Worm (Caenorhabditis elegans): ENCODE measurements around the gene clec-22.
A peak's percentile ranks its signal among the peaks of the same experiment; 100 is the strongest.

clec-22 gene

ce11 chrV:16836100-16836499, 22.1 kb upstream of the clec-22 start:
- no peak for TF ChIP-seq fkh-10 (GFP tag; optimal IDR thresholded peaks at IDR 0.05)
- TF ChIP-seq elt-3 (tag; optimal IDR thresholded peaks at IDR 0.05): no peak
- TF ChIP-seq nhr-76 (tag; optimal IDR thresholded peaks at IDR 0.05): no peak
- no peak for TF ChIP-seq unc-39 (tag; optimal IDR thresholded peaks at IDR 0.05)
- no peak for TF ChIP-seq jun-1 (tag; optimal IDR thresholded peaks at IDR 0.05)
- no peak for TF ChIP-seq elt-1 (tag; optimal IDR thresholded peaks at IDR 0.05)
- no peak for TF ChIP-seq ceh-82 (tag; optimal IDR thresholded peaks at IDR 0.05)
- no peak for TF ChIP-seq ceh-9 (tag; optimal IDR thresholded peaks at IDR 0.05)
- no peak for TF ChIP-seq lsy-12 (tag; optimal IDR thresholded peaks at IDR 0.05)
- no peak for TF ChIP-seq snpc-4 (tag; optimal IDR thresholded peaks at IDR 0.05)
- no peak for TF ChIP-seq ztf-11 (tag; optimal IDR thresholded peaks at IDR 0.05)
- TF ChIP-seq hmg-11 (tag; optimal IDR thresholded peaks at IDR 0.05): no peak

- no peak for TF ChIP-seq mml-1 (tag; optimal IDR thresholded peaks at IDR 0.05)
- TF ChIP-seq sea-2 (GFP tag; optimal IDR thresholded peaks at IDR 0.05): no peak
Measured at ce11 chrV:16838435-16838834, 19.8 kb upstream of the clec-22 start.

- TF ChIP-seq jun-1 (tag; optimal IDR thresholded peaks at IDR 0.05): peak; percentile 66
- no peak for TF ChIP-seq egl-27 (tag; optimal IDR thresholded peaks at IDR 0.05)
- TF ChIP-seq elt-2 (tag; optimal IDR thresholded peaks at IDR 0.05): peak; percentile 90
- TF ChIP-seq pqm-1 (tag; optimal IDR thresholded peaks at IDR 0.05): peak; percentile 64
Measured at ce11 chrV:16840283-16840682, 17.9 kb upstream of the clec-22 start.

ce11 chrV:16840961-16841360, 17.3 kb upstream of the clec-22 start, which contains the start of gene clec-40:
clec-40 (minus strand) TSS chrV:16841061.
- TF ChIP-seq nhr-23 (tag; optimal IDR thresholded peaks at IDR 0.05) (no peak), ceh-9 (tag; optimal IDR thresholded peaks at IDR 0.05) (no peak), fkh-2 (tag; optimal IDR thresholded peaks at IDR 0.05) (no peak), hmg-11 (tag; optimal IDR thresholded peaks at IDR 0.05) (no peak)

ce11 chrV:16842941-16843340, 15.3 kb upstream of the clec-22 start, which contains the start of gene clec-25:
clec-25 (plus strand) TSS chrV:16843241.
- no peak for TF ChIP-seq nhr-76 (tag; optimal IDR thresholded peaks at IDR 0.05)
- TF ChIP-seq aly-2 (tag; optimal IDR thresholded peaks at IDR 0.05): no peak
- TF ChIP-seq fkh-2 (tag; optimal IDR thresholded peaks at IDR 0.05): no peak
- TF ChIP-seq mml-1 (tag; optimal IDR thresholded peaks at IDR 0.05): no peak
- no peak for TF ChIP-seq snpc-4 (tag; optimal IDR thresholded peaks at IDR 0.05)
- TF ChIP-seq ceh-9 (tag; optimal IDR thresholded peaks at IDR 0.05): no peak
- no peak for TF ChIP-seq lin-39 (tag; optimal IDR thresholded peaks at IDR 0.05)
- TF ChIP-seq mdl-1 (tag; optimal IDR thresholded peaks at IDR 0.05): no peak
- no peak for TF ChIP-seq daf-12 (tag; optimal IDR thresholded peaks at IDR 0.05)
- TF ChIP-seq nhr-67 (tag; optimal IDR thresholded peaks at IDR 0.05): no peak
- no peak for TF ChIP-seq nhr-237 (tag; optimal IDR thresholded peaks at IDR 0.05)
- no peak for TF ChIP-seq ceh-16 (tag; optimal IDR thresholded peaks at IDR 0.05)
- no peak for TF ChIP-seq nfya-1 (tag; optimal IDR thresholded peaks at IDR 0.05; ENCODE audit: insufficient read depth)
- no peak for TF ChIP-seq sea-2 (GFP tag; optimal IDR thresholded peaks at IDR 0.05)
- no peak for TF ChIP-seq skn-1 (tag; optimal IDR thresholded peaks at IDR 0.05)
- TF ChIP-seq ceh-28 (tag; optimal IDR thresholded peaks at IDR 0.05): no peak

- TF ChIP-seq egl-5 (tag; optimal IDR thresholded peaks at IDR 0.05) (no peak), elt-2 (tag; optimal IDR thresholded peaks at IDR 0.05) (peak; percentile 27)
Measured at ce11 chrV:16848498-16848897, 9.7 kb upstream of the clec-22 start, which contains the start of the genes clec-36 and clec-26. clec-36 (minus strand) TSS chrV:16848598. clec-26 (plus strand) TSS chrV:16848611.

ce11 chrV:16852002-16852401, 6.2 kb upstream of the clec-22 start, which contains the start of gene clec-37:
clec-37 (minus strand) TSS chrV:16852102.
- no peak for TF ChIP-seq egl-27 (tag; optimal IDR thresholded peaks at IDR 0.05)
- no peak for TF ChIP-seq egl-5 (tag; optimal IDR thresholded peaks at IDR 0.05)
- TF ChIP-seq ZK546.5 (tag; optimal IDR thresholded peaks at IDR 0.05): no peak
- TF ChIP-seq elt-1 (tag; optimal IDR thresholded peaks at IDR 0.05): no peak
- TF ChIP-seq nfya-1 (tag; optimal IDR thresholded peaks at IDR 0.05; ENCODE audit: insufficient read depth): no peak
- no peak for TF ChIP-seq nhr-28 (tag; optimal IDR thresholded peaks at IDR 0.05)
- TF ChIP-seq ztf-4 (tag; optimal IDR thresholded peaks at IDR 0.05): no peak
- no peak for TF ChIP-seq fkh-10 (GFP tag; optimal IDR thresholded peaks at IDR 0.05)
- TF ChIP-seq jun-1 (tag; optimal IDR thresholded peaks at IDR 0.05): no peak
- TF ChIP-seq mdl-1 (tag; optimal IDR thresholded peaks at IDR 0.05): no peak
